Fruit fly (Drosophila melanogaster) whole organism, embryonic: ENCODE results near the gene CG33268.
A peak's percentile ranks its signal among the peaks of the same experiment; 100 is the strongest.

Experiments
- CG11696 ChIP-seq: fragments of 200-800 bp; sonication (Bioruptor generic); IDR thresholded peaks from 2 replicates; pipeline ENCODE4 v1.3.6; 2022; ENCODE audit warnings: missing biosample characterization, missing genetic modification characterization
- CG12769 ChIP-seq: fragments of 200-800 bp; sonication (Bioruptor generic); optimal IDR thresholded peaks from 2 replicates; lab custom pipeline; 2019; ENCODE audit warnings: missing biosample characterization, mild to moderate bottlenecking, missing genetic modification characterization, moderate library complexity
- CG13624 ChIP-seq: fragments of 200-800 bp; sonication (Bioruptor generic); optimal IDR thresholded peaks from 2 replicates; lab custom pipeline; 2016; ENCODE audit warnings: missing biosample characterization, missing genetic modification characterization
- CG14860 ChIP-seq: fragments of 200-800 bp; sonication (Bioruptor generic); IDR thresholded peaks from 3 replicates; pipeline ENCODE4 v1.3.6; 2022; ENCODE audit warnings: missing biosample characterization, missing genetic modification characterization; ENCODE audit not compliant: partially characterized antibody
- CG1602 ChIP-seq: fragments of 200-800 bp; sonication (Bioruptor generic); optimal IDR thresholded peaks from 3 replicates; lab custom pipeline; 2016; ENCODE audit warnings: missing biosample characterization, missing genetic modification characterization
- CG17359 ChIP-seq: fragments of 200-800 bp; sonication (Bioruptor generic); optimal IDR thresholded peaks from 3 replicates; lab custom pipeline; 2018; ENCODE audit warnings: missing biosample characterization, mild to moderate bottlenecking, missing genetic modification characterization, moderate library complexity
- CG17361 ChIP-seq: fragments of 200-800 bp; sonication (Bioruptor generic); IDR thresholded peaks from 3 replicates; pipeline ENCODE4 v1.3.6; 2022; ENCODE audit warnings: missing biosample characterization, missing genetic modification characterization
- CG17385 ChIP-seq: fragments of 200-800 bp; sonication (Bioruptor generic); optimal IDR thresholded peaks from 3 replicates; lab custom pipeline; 2018; ENCODE audit warnings: missing biosample characterization, mild to moderate bottlenecking, missing genetic modification characterization
- CG18476 ChIP-seq: fragments of 200-800 bp; sonication (Bioruptor generic); optimal IDR thresholded peaks from 2 replicates; lab custom pipeline; 2016; ENCODE audit warnings: missing biosample characterization, mild to moderate bottlenecking, missing genetic modification characterization
- CG2129 ChIP-seq: fragments of 200-800 bp; sonication (Bioruptor generic); IDR thresholded peaks from 2 replicates; pipeline ENCODE4 v1.3.6; 2022; ENCODE audit warnings: missing biosample characterization, missing genetic modification characterization; ENCODE audit not compliant: partially characterized antibody
- CG2202 ChIP-seq: fragments of 200-800 bp; sonication (Bioruptor generic); optimal IDR thresholded peaks from 2 replicates; lab custom pipeline; 2018; ENCODE audit warnings: missing biosample characterization, mild to moderate bottlenecking, missing genetic modification characterization
- CG2678 ChIP-seq: fragments of 200-800 bp; sonication (Bioruptor generic); optimal IDR thresholded peaks from 3 replicates; lab custom pipeline; 2019; ENCODE audit warnings: missing biosample characterization, mild to moderate bottlenecking, missing genetic modification characterization, moderate library complexity
- CG32532 ChIP-seq: fragments of 200-800 bp; sonication (Bioruptor generic); IDR thresholded peaks from 2 replicates; pipeline ENCODE4 v1.3.6; 2022; ENCODE audit warnings: missing biosample characterization, missing genetic modification characterization
- CG33213 ChIP-seq: fragments of 200-800 bp; sonication (Bioruptor generic); optimal IDR thresholded peaks from 3 replicates; lab custom pipeline; 2016; ENCODE audit warnings: missing biosample characterization, missing genetic modification characterization
- CG4282 ChIP-seq: fragments of 200-800 bp; sonication (Bioruptor generic); optimal IDR thresholded peaks from 2 replicates; lab custom pipeline; 2016; ENCODE audit warnings: missing biosample characterization, missing genetic modification characterization
- CG4730 ChIP-seq: fragments of 200-800 bp; sonication (Bioruptor generic); IDR thresholded peaks from 2 replicates; pipeline ENCODE4 v1.3.6; 2022; ENCODE audit warnings: missing biosample characterization, missing genetic modification characterization
- CG6765 ChIP-seq: fragments of 200-800 bp; sonication (Bioruptor generic); optimal IDR thresholded peaks from 3 replicates; lab custom pipeline; 2017; ENCODE audit warnings: missing biosample characterization, mild to moderate bottlenecking, missing genetic modification characterization
- CG6791 ChIP-seq: fragments of 200-800 bp; sonication (Bioruptor generic); IDR thresholded peaks from 3 replicates; pipeline ENCODE4 v1.3.6; 2022; ENCODE audit warnings: missing biosample characterization, missing genetic modification characterization; ENCODE audit not compliant: partially characterized antibody
- CG7372 ChIP-seq: fragments of 200-800 bp; sonication (Bioruptor generic); IDR thresholded peaks from 2 replicates; pipeline ENCODE4 v1.3.6; 2022; ENCODE audit warnings: missing biosample characterization, missing genetic modification characterization
- CG9609 ChIP-seq: fragments of 200-800 bp; sonication (Bioruptor generic); optimal IDR thresholded peaks from 3 replicates; lab custom pipeline; 2016; ENCODE audit warnings: missing biosample characterization, missing genetic modification characterization
- Dip3 ChIP-seq: fragments of 200-800 bp; sonication (Bioruptor generic); optimal IDR thresholded peaks from 3 replicates; lab custom pipeline; 2016; ENCODE audit warnings: missing biosample characterization, missing genetic modification characterization
- E2f2 ChIP-seq: fragments of 200-800 bp; sonication (Bioruptor generic); IDR thresholded peaks from 2 replicates; pipeline ENCODE4 v1.3.6; 2022; ENCODE audit warnings: missing biosample characterization, missing genetic modification characterization
- ERR ChIP-seq: fragments of 200-800 bp; sonication (Bioruptor generic); optimal IDR thresholded peaks from 2 replicates; lab custom pipeline; 2016; ENCODE audit warnings: missing biosample characterization, missing genetic modification characterization
- Fer2 ChIP-seq: fragments of 200-800 bp; sonication (Bioruptor generic); optimal IDR thresholded peaks from 2 replicates; lab custom pipeline; 2018; ENCODE audit warnings: missing biosample characterization, mild to moderate bottlenecking, missing genetic modification characterization, moderate library complexity
- HHEX ChIP-seq: fragments of 200-800 bp; sonication (Bioruptor generic); optimal IDR thresholded peaks from 3 replicates; lab custom pipeline; 2017; ENCODE audit warnings: missing biosample characterization, mild to moderate bottlenecking, missing genetic modification characterization, missing genetic modification reagents
- HLH3B ChIP-seq: fragments of 200-800 bp; sonication (Bioruptor generic); IDR thresholded peaks from 2 replicates; pipeline ENCODE4 v1.3.6; 2022; ENCODE audit warnings: missing biosample characterization, missing genetic modification characterization
- Lim3 ChIP-seq: fragments of 200-800 bp; sonication (Bioruptor generic); IDR thresholded peaks from 2 replicates; pipeline ENCODE4 v1.3.6; 2022; ENCODE audit warnings: missing biosample characterization, missing genetic modification characterization
- Med ChIP-seq: fragments of 200-800 bp; sonication (Bioruptor generic); peaks from one replicate; lab custom pipeline; 2016; ENCODE audit warnings: missing biosample characterization, missing genetic modification characterization, mild to moderate bottlenecking, inconsistent platforms, moderate library complexity
- Mrtf ChIP-seq: fragments of 200-800 bp; sonication (Bioruptor generic); IDR thresholded peaks from 3 replicates; pipeline ENCODE4 v1.3.6; 2022; ENCODE audit warnings: missing biosample characterization, missing genetic modification characterization
- Nf-YB ChIP-seq: fragments of 200-800 bp; sonication (Bioruptor generic); optimal IDR thresholded peaks from 3 replicates; lab custom pipeline; 2019; ENCODE audit warnings: missing biosample characterization, mild to moderate bottlenecking, missing genetic modification characterization, moderate library complexity
- Opbp ChIP-seq: fragments of 200-800 bp; sonication (Bioruptor generic); IDR thresholded peaks from 3 replicates; pipeline ENCODE4 v1.3.6; 2022; ENCODE audit warnings: missing biosample characterization, missing genetic modification characterization; ENCODE audit not compliant: partially characterized antibody
- Poxn ChIP-seq: fragments of 200-800 bp; sonication (Bioruptor generic); IDR thresholded peaks from 2 replicates; pipeline ENCODE4 v1.3.6; 2022; ENCODE audit warnings: missing biosample characterization, missing genetic modification characterization
- Sin3A ChIP-seq: fragments of >200 bp; optimal IDR thresholded peaks from 2 replicates; lab custom pipeline; 2018
- Sry-δ ChIP-seq: fragments of 200-800 bp; sonication (Bioruptor generic); optimal IDR thresholded peaks from 2 replicates; lab custom pipeline; 2016; ENCODE audit warnings: missing biosample characterization, missing genetic modification characterization
- ac ChIP-seq: fragments of 200-800 bp; sonication (Bioruptor generic); optimal IDR thresholded peaks from 3 replicates; lab custom pipeline; 2017; ENCODE audit warnings: missing biosample characterization, mild to moderate bottlenecking, missing genetic modification characterization
- amos ChIP-seq: fragments of 200-800 bp; sonication (Bioruptor generic); IDR thresholded peaks from 2 replicates; pipeline ENCODE4 v1.3.6; 2022; ENCODE audit warnings: missing biosample characterization, missing genetic modification characterization; ENCODE audit not compliant: partially characterized antibody
- bab2 ChIP-seq: fragments of 200-800 bp; sonication (Bioruptor generic); optimal IDR thresholded peaks from 2 replicates; lab custom pipeline; 2016; ENCODE audit warnings: missing biosample characterization, missing genetic modification characterization
- cas ChIP-seq: fragments of 200-800 bp; sonication (Bioruptor generic); IDR thresholded peaks from 2 replicates; pipeline ENCODE4 v1.3.6; 2022; ENCODE audit warnings: missing biosample characterization, missing genetic modification characterization
- chn ChIP-seq: fragments of 200-800 bp; sonication (Bioruptor generic); optimal IDR thresholded peaks from 2 replicates; lab custom pipeline; 2016; ENCODE audit warnings: missing biosample characterization, missing genetic modification characterization
- dimm ChIP-seq: fragments of 200-800 bp; sonication (Bioruptor generic); IDR thresholded peaks from 2 replicates; pipeline ENCODE4 v1.3.6; 2022; ENCODE audit warnings: missing biosample characterization, missing genetic modification characterization
- ems ChIP-seq: fragments of 200-800 bp; sonication (Bioruptor generic); optimal IDR thresholded peaks from 3 replicates; lab custom pipeline; 2016; ENCODE audit warnings: missing biosample characterization, missing genetic modification characterization
- eyg ChIP-seq: fragments of 200-800 bp; sonication (Bioruptor generic); optimal IDR thresholded peaks from 3 replicates; lab custom pipeline; 2016; ENCODE audit warnings: missing biosample characterization, missing genetic modification characterization
- fd102C ChIP-seq: fragments of 200-800 bp; sonication (Bioruptor generic); optimal IDR thresholded peaks from 2 replicates; lab custom pipeline; 2018; ENCODE audit warnings: missing biosample characterization, mild to moderate bottlenecking, missing genetic modification characterization, moderate library complexity
- gcm ChIP-seq: fragments of 200-800 bp; sonication (Bioruptor generic); optimal IDR thresholded peaks from 2 replicates; lab custom pipeline; 2019; ENCODE audit warnings: missing biosample characterization, mild to moderate bottlenecking, missing genetic modification characterization, moderate library complexity
- lab ChIP-seq: fragments of 200-800 bp; sonication (Bioruptor generic); optimal IDR thresholded peaks from 3 replicates; lab custom pipeline; 2017; ENCODE audit warnings: missing biosample characterization, missing genetic modification characterization, mild to moderate bottlenecking, moderate library complexity, missing genetic modification reagents
- prd ChIP-seq, 3 experiments: fragments of >200 bp in 2 of 3; fragments of 200-800 bp in 1 of 3; sonication (Bioruptor generic) in 1 of 3; optimal IDR thresholded peaks in 2 of 3; IDR thresholded peaks in 1 of 3; 2 replicates in 2 of 3; 3 replicates in 1 of 3; pipeline versions ENCODE4 v1.3.6 to Lab custom; 2017 to 2022; ENCODE audit warnings: missing biosample characterization in 1 of 3, missing genetic modification characterization in 1 of 3
- rib ChIP-seq: fragments of 200-800 bp; sonication (Bioruptor generic); IDR thresholded peaks from 2 replicates; pipeline ENCODE4 v1.3.6; 2022; ENCODE audit warnings: missing biosample characterization, missing genetic modification characterization
- sob ChIP-seq: fragments of 200-800 bp; sonication (Bioruptor generic); IDR thresholded peaks from 2 replicates; pipeline ENCODE4 v1.3.6; 2022; ENCODE audit warnings: missing biosample characterization, missing genetic modification characterization
- vfl ChIP-seq: fragments of 200-800 bp; sonication (Bioruptor generic); optimal IDR thresholded peaks from 2 replicates; lab custom pipeline; 2016; ENCODE audit warnings: missing biosample characterization, missing genetic modification characterization
- zen ChIP-seq: fragments of 200-800 bp; sonication (Bioruptor generic); optimal IDR thresholded peaks from 3 replicates; lab custom pipeline; 2018; ENCODE audit warnings: missing biosample characterization, mild to moderate bottlenecking, missing genetic modification characterization, moderate library complexity

CG33268 gene

DNA sequence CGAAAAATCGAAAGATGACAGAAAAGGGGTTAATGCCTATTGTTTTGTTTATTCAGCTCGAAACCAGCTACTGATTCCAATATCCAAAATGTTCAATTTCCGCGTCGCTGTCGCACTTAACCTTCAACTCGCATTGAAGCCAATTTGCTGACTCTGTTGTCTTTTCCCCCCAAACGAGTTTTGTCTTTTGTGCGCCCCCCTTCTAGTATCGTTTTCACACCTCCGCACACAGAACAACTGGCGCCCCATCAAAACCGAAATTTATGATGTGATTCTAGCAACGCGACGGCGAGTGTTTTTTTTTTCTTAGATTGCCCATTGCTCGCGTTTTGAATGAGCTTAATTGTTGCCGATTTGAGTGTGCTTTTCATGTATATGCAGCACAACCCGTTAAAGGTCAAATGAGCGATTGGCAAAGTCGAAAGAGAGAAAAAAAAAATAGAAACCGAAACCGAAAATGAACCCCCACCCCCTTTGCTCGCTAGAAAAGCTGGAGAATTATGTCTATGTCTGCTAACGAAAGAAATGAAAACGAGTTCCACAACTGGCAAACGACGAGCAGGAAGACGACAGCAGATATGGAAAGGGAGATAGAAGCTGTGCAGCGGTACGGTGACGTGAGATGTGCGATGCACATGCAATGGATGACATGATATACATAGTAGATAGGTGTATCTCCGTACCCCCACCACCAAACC lies 40.5 kb downstream of the CG33268 start (continued):
- no peak for TF ChIP-seq Mrtf (GFP tag; lab: Robert Waterston, UW)
- TF ChIP-seq ERR (GFP tag; lab: Kevin White, UChicago), result peak; percentile 30
- no peak for TF ChIP-seq E2f2 (GFP tag; lab: Robert Waterston, UW)
- TF ChIP-seq CG11696 (GFP tag; lab: Robert Waterston, UW), result peak; percentile 82
- TF ChIP-seq Sin3A (lab: Kevin White, UChicago), result no peak
- no peak for TF ChIP-seq dimm (GFP tag; lab: Robert Waterston, UW)
- TF ChIP-seq Nf-YB (GFP tag; lab: Kevin White, UChicago), result no peak
- TF ChIP-seq HLH3B, result no peak; the same call in 1 of the 2 replicates
- TF ChIP-seq fd102C (GFP tag; lab: Kevin White, UChicago), result no peak
- TF ChIP-seq CG2129, result no peak
- no peak for TF ChIP-seq zen (tag; lab: Kevin White, UChicago)
- TF ChIP-seq Poxn (GFP tag; lab: Robert Waterston, UW), result no peak
- no peak for TF ChIP-seq gcm
- TF ChIP-seq ems (GFP tag; lab: Kevin White, UChicago), result no peak
- TF ChIP-seq CG17385, result no peak
- TF ChIP-seq Lim3, result no peak
- 0 out of 2 replicates have a peak, but pooled peaks have one; percentile 24 for TF ChIP-seq sob (GFP tag; lab: Robert Waterston, UW)
- TF ChIP-seq CG2678 (tag; lab: Kevin White, UChicago), result no peak
- TF ChIP-seq Med, result peak; percentile 89
- TF ChIP-seq amos (GFP tag; lab: Robert Waterston, UW), result no peak
- no peak for TF ChIP-seq CG2202 (tag; lab: Kevin White, UChicago)
- TF ChIP-seq CG13624 (GFP tag; lab: Kevin White, UChicago), result no peak
- no peak for TF ChIP-seq CG9609
- no peak for TF ChIP-seq CG6791 (GFP tag; lab: Robert Waterston, UW)
- peak; percentile 37; the same call in 1 of the 2 replicates for TF ChIP-seq rib (GFP tag; lab: Robert Waterston, UW)
- TF ChIP-seq CG18476, result no peak
- TF ChIP-seq CG4730 (GFP tag; lab: Robert Waterston, UW), result no peak
- TF ChIP-seq CG32532 (GFP tag; lab: Robert Waterston, UW), result peak; percentile 21; the same call in 1 of the 2 replicates
- TF ChIP-seq CG4282 (GFP tag; lab: Kevin White, UChicago), result no peak
- no peak for TF ChIP-seq eyg (GFP tag; lab: Kevin White, UChicago)
- peak; percentile 69 for TF ChIP-seq CG12769 (tag; lab: Kevin White, UChicago)
- TF ChIP-seq CG1602 (GFP tag; lab: Kevin White, UChicago), result no peak
- 0 out of 3 replicates have a peak, but pooled peaks have one; percentile 20 for TF ChIP-seq CG17361 (GFP tag; lab: Robert Waterston, UW)
- no peak for TF ChIP-seq HHEX (GFP tag; lab: Kevin White, UChicago)
- no peak for TF ChIP-seq bab2 (GFP tag; lab: Kevin White, UChicago)
- no peak for TF ChIP-seq Opbp (GFP tag; lab: Robert Waterston, UW)
- peak; percentile 57 for TF ChIP-seq lab (GFP tag; lab: Kevin White, UChicago)
- no peak for TF ChIP-seq prd (optimal IDR thresholded peaks at IDR 0.05; lab: Kevin White, UChicago)
- no peak for TF ChIP-seq prd (GFP tag; IDR thresholded peaks at IDR 0.05; lab: Robert Waterston, UW)
- TF ChIP-seq cas, result no peak
- TF ChIP-seq Fer2, result no peak
- no peak for TF ChIP-seq vfl
- TF ChIP-seq Sry-δ (GFP tag; lab: Kevin White, UChicago), result no peak
- TF ChIP-seq CG7372 (GFP tag; lab: Robert Waterston, UW), result no peak
- no peak for TF ChIP-seq Dip3 (GFP tag; lab: Kevin White, UChicago)
- no peak for TF ChIP-seq CG33213
- TF ChIP-seq CG14860 (GFP tag; lab: Robert Waterston, UW), result no peak
- no peak for TF ChIP-seq CG17359
- TF ChIP-seq chn (GFP tag; lab: Kevin White, UChicago), result no peak
- TF ChIP-seq CG6765, result peak; percentile 22
- TF ChIP-seq ac (GFP tag; lab: Kevin White, UChicago), result no peak
